Worm (Caenorhabditis elegans) whole organism, L3 larva: Measurements from ENCODE around the gene C16D9.8.

Experiments used
- ZK546.5 ChIP-seq: sonication (generic microtip); optimal IDR thresholded peaks from 2 replicates; lab custom pipeline; 2017; ENCODE audit warnings: missing biosample characterization, missing genetic modification characterization
- ceh-16 ChIP-seq: sonication (generic microtip); optimal IDR thresholded peaks from 2 replicates; lab custom pipeline; 2017; ENCODE audit warnings: missing biosample characterization, missing genetic modification characterization
- ceh-28 ChIP-seq: fragments of 150-350 bp; optimal IDR thresholded peaks from 2 replicates; lab custom pipeline; 2014; ENCODE audit warnings: missing biosample characterization, missing genetic modification reagents, missing genetic modification characterization
- ceh-82 ChIP-seq: fragments of 150-350 bp; optimal IDR thresholded peaks from 2 replicates; lab custom pipeline; 2014; ENCODE audit warnings: missing biosample characterization, missing genetic modification characterization
- ceh-9 ChIP-seq: sonication (generic microtip); optimal IDR thresholded peaks from 2 replicates; lab custom pipeline; 2018; ENCODE audit warnings: missing biosample characterization, missing genetic modification characterization
- daf-12 ChIP-seq: fragments of 150-350 bp; optimal IDR thresholded peaks from 2 replicates; lab custom pipeline; 2014; ENCODE audit warnings: missing biosample characterization, missing genetic modification reagents, missing genetic modification characterization
- egl-27 ChIP-seq: sonication (generic microtip); optimal IDR thresholded peaks from 4 replicates; lab custom pipeline; 2017; ENCODE audit warnings: missing biosample characterization, missing genetic modification reagents, missing genetic modification characterization
- egl-5 ChIP-seq: fragments of 150-350 bp; optimal IDR thresholded peaks from 2 replicates; lab custom pipeline; 2017; ENCODE audit warnings: missing biosample characterization, missing genetic modification reagents, missing genetic modification characterization, inconsistent platforms
- elt-1 ChIP-seq: fragments of 150-350 bp; optimal IDR thresholded peaks from 2 replicates; lab custom pipeline; 2014; ENCODE audit warnings: missing biosample characterization, missing genetic modification characterization
- elt-2 ChIP-seq: sonication (generic microtip); optimal IDR thresholded peaks from 2 replicates; lab custom pipeline; 2016; ENCODE audit warnings: missing genetic modification reagents, mild to moderate bottlenecking, missing genetic modification characterization, missing compliant biosample characterization
- elt-3 ChIP-seq, 3 experiments: fragments of 150-350 bp in 1 of 3; sonication (generic microtip) in 2 of 3; optimal IDR thresholded peaks; 2 replicates in 2 of 3; 4 replicates in 1 of 3; lab custom pipeline; 2014 to 2017; ENCODE audit warnings: missing biosample characterization in 3 of 3, missing genetic modification characterization in 3 of 3
- eor-1 ChIP-seq, 2 experiments: fragments of 150-350 bp; optimal IDR thresholded peaks; 2 replicates each; lab custom pipeline; 2014 to 2018; ENCODE audit warnings: missing biosample characterization in 2 of 2, missing genetic modification characterization in 2 of 2
- fkh-2 ChIP-seq: fragments of 150-350 bp; optimal IDR thresholded peaks from 2 replicates; lab custom pipeline; 2014; ENCODE audit warnings: missing biosample characterization, missing genetic modification reagents, missing genetic modification characterization
- fos-1 ChIP-seq: fragments of 150-350 bp; optimal IDR thresholded peaks from 2 replicates; lab custom pipeline; 2014; ENCODE audit warnings: missing biosample characterization, missing genetic modification characterization
- hmg-11 ChIP-seq: sonication (generic microtip); optimal IDR thresholded peaks from 2 replicates; lab custom pipeline; 2016; ENCODE audit warnings: missing genetic modification characterization, missing compliant biosample characterization
- lin-15B ChIP-seq: fragments of 150-350 bp; optimal IDR thresholded peaks from 2 replicates; lab custom pipeline; 2014; ENCODE audit warnings: missing biosample characterization, missing genetic modification characterization
- lin-39 ChIP-seq: fragments of 150-350 bp; optimal IDR thresholded peaks from 2 replicates; lab custom pipeline; 2018; ENCODE audit warnings: missing biosample characterization, missing genetic modification reagents, missing genetic modification characterization
- mdl-1 ChIP-seq: fragments of 150-350 bp; optimal IDR thresholded peaks from 2 replicates; lab custom pipeline; 2014; ENCODE audit warnings: missing biosample characterization, missing genetic modification characterization
- mml-1 ChIP-seq: fragments of 150-350 bp; sonication (generic microtip); optimal IDR thresholded peaks from 3 replicates; lab custom pipeline; 2014; ENCODE audit warnings: missing biosample characterization, missing genetic modification characterization
- nfya-1 ChIP-seq: sonication (generic microtip); optimal IDR thresholded peaks from 2 replicates; lab custom pipeline; 2017; ENCODE audit warnings: missing genetic modification characterization, mild to moderate bottlenecking, missing compliant biosample characterization, antibody characterized with exemption, moderate library complexity; ENCODE audit not compliant: insufficient read depth
- nhr-23 ChIP-seq: fragments of 150-350 bp; optimal IDR thresholded peaks from 2 replicates; lab custom pipeline; 2014; ENCODE audit warnings: missing biosample characterization, missing genetic modification reagents, missing genetic modification characterization
- nhr-237 ChIP-seq: fragments of 150-350 bp; optimal IDR thresholded peaks from 2 replicates; lab custom pipeline; 2014; ENCODE audit warnings: missing biosample characterization, missing genetic modification characterization
- nhr-25 ChIP-seq: sonication (generic microtip); optimal IDR thresholded peaks from 2 replicates; lab custom pipeline; 2017; ENCODE audit warnings: missing biosample characterization, missing genetic modification characterization
- nhr-28 ChIP-seq: fragments of 150-350 bp; optimal IDR thresholded peaks from 2 replicates; lab custom pipeline; 2014; ENCODE audit warnings: missing biosample characterization, missing genetic modification characterization
- nhr-43 ChIP-seq: sonication (generic microtip); optimal IDR thresholded peaks from 2 replicates; lab custom pipeline; 2016; ENCODE audit warnings: mild to moderate bottlenecking, missing genetic modification characterization, missing compliant biosample characterization; ENCODE audit not compliant: poor library complexity, severe bottlenecking
- nhr-67 ChIP-seq: fragments of 150-350 bp; optimal IDR thresholded peaks from 2 replicates; lab custom pipeline; 2014; ENCODE audit warnings: missing biosample characterization, missing genetic modification characterization
- pqm-1 ChIP-seq: fragments of 150-350 bp; optimal IDR thresholded peaks from 2 replicates; lab custom pipeline; 2017; ENCODE audit warnings: missing biosample characterization, missing genetic modification characterization, inconsistent platforms
- sea-2 ChIP-seq: fragments of 150-350 bp; sonication (generic microtip); optimal IDR thresholded peaks from 4 replicates; lab custom pipeline; 2014; ENCODE audit warnings: missing biosample characterization, missing genetic modification reagents, missing genetic modification characterization
- skn-1 ChIP-seq: fragments of 150-350 bp; optimal IDR thresholded peaks from 2 replicates; lab custom pipeline; 2014; ENCODE audit warnings: missing biosample characterization, missing genetic modification characterization
- snpc-4 ChIP-seq: fragments of 150-350 bp; optimal IDR thresholded peaks from 2 replicates; lab custom pipeline; 2014; ENCODE audit warnings: missing biosample characterization, missing genetic modification characterization
- tbx-2 ChIP-seq: sonication (generic microtip); optimal IDR thresholded peaks from 2 replicates; lab custom pipeline; 2016; ENCODE audit warnings: mild to moderate bottlenecking, missing genetic modification characterization, missing compliant biosample characterization
- unc-39 ChIP-seq: sonication (generic microtip); optimal IDR thresholded peaks from 4 replicates; lab custom pipeline; 2017; ENCODE audit warnings: missing biosample characterization, missing genetic modification characterization
- zag-1 ChIP-seq: fragments of 150-350 bp; optimal IDR thresholded peaks from 2 replicates; lab custom pipeline; 2014; ENCODE audit warnings: missing biosample characterization, missing genetic modification characterization
- ztf-4 ChIP-seq: fragments of 150-350 bp; optimal IDR thresholded peaks from 2 replicates; lab custom pipeline; 2014; ENCODE audit warnings: missing biosample characterization, missing genetic modification characterization

The C16D9.8 gene

ce11 chrV:8263466-8263865 lies at the start of gene C16D9.8:
Gene C16D9.8, minus strand, starts transcription at chrV:8263566.
- TF ChIP-seq mdl-1 (tag; lab: Kevin White, UChicago): no peak
- TF ChIP-seq lin-15B (tag; lab: Kevin White, UChicago): no peak
- no peak for TF ChIP-seq ceh-9 (tag; lab: Kevin White, UChicago)
- no peak for TF ChIP-seq egl-27 (tag; lab: Kevin White, UChicago)
- TF ChIP-seq nhr-23: no peak
- TF ChIP-seq fos-1: no peak
- no peak for TF ChIP-seq fkh-2 (tag; lab: Kevin White, UChicago)
- TF ChIP-seq nhr-25 (tag; lab: Kevin White, UChicago): no peak
- no peak for TF ChIP-seq sea-2 (GFP tag; lab: Kevin White, UChicago)
- TF ChIP-seq unc-39: no peak
- no peak for TF ChIP-seq nhr-67
- TF ChIP-seq tbx-2: no peak
- no peak for TF ChIP-seq pqm-1 (tag; lab: Kevin White, UChicago)
- TF ChIP-seq nhr-28 (tag; lab: Kevin White, UChicago): no peak

- TF ChIP-seq elt-3 (tag; optimal IDR thresholded peaks at IDR 0.05; lab: Kevin White, UChicago): no peak
- TF ChIP-seq lin-39: no peak
- TF ChIP-seq ztf-4 (tag; lab: Kevin White, UChicago): no peak
- no peak for TF ChIP-seq nfya-1 (tag; lab: Kevin White, UChicago)
- no peak for TF ChIP-seq zag-1
- TF ChIP-seq mml-1 (tag; lab: Kevin White, UChicago): no peak
- no peak for TF ChIP-seq skn-1
- TF ChIP-seq unc-39: no peak
- no peak for TF ChIP-seq snpc-4 (tag; lab: Kevin White, UChicago)
- no peak for TF ChIP-seq nhr-237
- no peak for TF ChIP-seq daf-12 (tag; lab: Kevin White, UChicago)
- TF ChIP-seq sea-2 (GFP tag; lab: Kevin White, UChicago): no peak
- no peak for TF ChIP-seq elt-1 (tag; lab: Kevin White, UChicago)
- TF ChIP-seq ceh-82: no peak
- TF ChIP-seq ZK546.5 (tag; lab: Kevin White, UChicago): no peak
- no peak for TF ChIP-seq ceh-28 (tag; lab: Kevin White, UChicago)
- no peak for TF ChIP-seq nhr-23
- TF ChIP-seq nhr-28 (tag; lab: Kevin White, UChicago): no peak
These were observed 47.8 kb upstream of the C16D9.8 start, which contains the start of gene W02D7.12 for ce11 chrV:8311210-8311609. Gene W02D7.12, plus strand, starts transcription at chrV:8311510.

- TF ChIP-seq elt-2 (tag; lab: Kevin White, UChicago): peak; percentile 90
- TF ChIP-seq pqm-1 (tag; lab: Kevin White, UChicago): peak; percentile 78
- no peak for TF ChIP-seq unc-39
These were observed 44.3 kb upstream of the C16D9.8 start, which contains the start of gene clec-218 for ce11 chrV:8307681-8308080. Gene clec-218, plus strand, starts transcription at chrV:8307942.

ce11 chrV:8307013-8307412 lies 43.6 kb upstream of the C16D9.8 start:
- TF ChIP-seq nfya-1 (tag; lab: Kevin White, UChicago) (no peak), sea-2 (GFP tag; lab: Kevin White, UChicago) (no peak), nhr-25 (tag; lab: Kevin White, UChicago) (no peak), hmg-11 (tag; lab: Kevin White, UChicago) (no peak), egl-27 (tag; lab: Kevin White, UChicago) (no peak), tbx-2 (no peak), pqm-1 (tag; lab: Kevin White, UChicago) (peak; percentile 71), elt-2 (tag; lab: Kevin White, UChicago) (peak; percentile 81), egl-5 (tag; lab: Kevin White, UChicago) (no peak), fos-1 (no peak)

- no peak for TF ChIP-seq ceh-16
- TF ChIP-seq nhr-25 (tag; lab: Kevin White, UChicago): no peak
- TF ChIP-seq elt-2 (tag; lab: Kevin White, UChicago): no peak
- no peak for TF ChIP-seq fkh-2 (tag; lab: Kevin White, UChicago)
- TF ChIP-seq eor-1 (tag; optimal IDR thresholded peaks at IDR 0.05; lab: Kevin White, UChicago): no peak
- no peak for TF ChIP-seq nhr-43
- no peak for TF ChIP-seq snpc-4 (tag; lab: Kevin White, UChicago)
These were observed 43.0 kb upstream of the C16D9.8 start, which contains the start of gene W02D7.8 for ce11 chrV:8306366-8306765. Gene W02D7.8, minus strand, starts transcription at chrV:8306466.
